Worm (Caenorhabditis elegans): ENCODE data around the gene spig-7.

The spig-7 gene

ce11 chrV:1465932-1466331, 28.6 kb upstream of the spig-7 start:
- TF ChIP-seq ceh-100 (GFP tag; IDR thresholded peaks at IDR 0.05) (no peak), lag-1 (GFP tag; IDR thresholded peaks at IDR 0.05) (no peak), ztf-6 (GFP tag; IDR thresholded peaks at IDR 0.05) (no peak), F37B4.10 (GFP tag; IDR thresholded peaks at IDR 0.05) (0 out of 2 replicates have a peak, but pooled peaks have one; percentile 18), bed-1 (GFP tag; IDR thresholded peaks at IDR 0.05) (no peak), mxl-1 (tag; optimal IDR thresholded peaks at IDR 0.05) (no peak), F10E7.11 (tag; optimal IDR thresholded peaks at IDR 0.05) (no peak), egrh-3 (GFP tag; IDR thresholded peaks at IDR 0.05) (peak; percentile 81), aptf-2 (GFP tag; conservative IDR thresholded peaks at IDR 0.05) (no peak), repo-1 (tag; optimal IDR thresholded peaks at IDR 0.05) (no peak), Y56A3A.18 (GFP tag; IDR thresholded peaks at IDR 0.05) (no peak), gei-17 (GFP tag; optimal IDR thresholded peaks at IDR 0.05) (no peak), let-526 (GFP tag; IDR thresholded peaks at IDR 0.05) (no peak), zfh-2 (GFP tag; conservative IDR thresholded peaks at IDR 0.05) (peak; percentile 81), cebp-1 (GFP tag; IDR thresholded peaks at IDR 0.05) (no peak), cebp-1 (tag; optimal IDR thresholded peaks at IDR 0.05) (no peak), lsl-1 (GFP tag; optimal IDR thresholded peaks at IDR 0.05) (no peak), unc-62 (GFP tag; optimal IDR thresholded peaks at IDR 0.05) (no peak), fkh-3 (tag; optimal IDR thresholded peaks at IDR 0.05) (peak; percentile 39)

ce11 chrV:1466949-1467348, 27.6 kb upstream of the spig-7 start:
- TF ChIP-seq hmg-1.2 (GFP tag; IDR thresholded peaks at IDR 0.05) (peak; percentile 34; the same call in 1 of the 2 replicates), nhr-80 (tag; optimal IDR thresholded peaks at IDR 0.05) (peak; percentile 43), hsf-1 (GFP tag; IDR thresholded peaks at IDR 0.05) (no peak), zfh-2 (GFP tag; conservative IDR thresholded peaks at IDR 0.05) (no peak), zim-3 (tag; optimal IDR thresholded peaks at IDR 0.05) (no peak), lir-1 (GFP tag; conservative IDR thresholded peaks at IDR 0.05) (no peak), ceh-58 (GFP tag; IDR thresholded peaks at IDR 0.05) (no peak), attf-5 (GFP tag; optimal IDR thresholded peaks at IDR 0.05) (peak; percentile 58), T07F8.4 (tag; optimal IDR thresholded peaks at IDR 0.05) (no peak), rec-8 (tag; optimal IDR thresholded peaks at IDR 0.05) (no peak), Y53F4B.3 (GFP tag; IDR thresholded peaks at IDR 0.05) (no peak), cebp-1 (GFP tag; IDR thresholded peaks at IDR 0.05) (no peak), cebp-1 (tag; optimal IDR thresholded peaks at IDR 0.05) (peak; percentile 65), die-1 (tag; optimal IDR thresholded peaks at IDR 0.05) (no peak)

- no peak for TF ChIP-seq mel-28 (tag; optimal IDR thresholded peaks at IDR 0.05; ENCODE audit: borderline replicate concordance)
- TF ChIP-seq dpff-1 (tag; optimal IDR thresholded peaks at IDR 0.05) = no peak
- TF ChIP-seq lsl-1 (GFP tag; optimal IDR thresholded peaks at IDR 0.05) = no peak
- TF ChIP-seq ztf-18 (tag; optimal IDR thresholded peaks at IDR 0.05) = no peak
- TF ChIP-seq nhr-179 (tag; optimal IDR thresholded peaks at IDR 0.05) = no peak
- TF ChIP-seq madf-10 (tag; optimal IDR thresholded peaks at IDR 0.05) = no peak
- TF ChIP-seq F57A8.1 (GFP tag; optimal IDR thresholded peaks at IDR 0.05) = no peak
- no peak for TF ChIP-seq F33H1.4 (GFP tag; IDR thresholded peaks at IDR 0.05)
- no peak for TF ChIP-seq ceh-58 (GFP tag; IDR thresholded peaks at IDR 0.05)
- TF ChIP-seq zim-3 (tag; optimal IDR thresholded peaks at IDR 0.05) = no peak
- TF ChIP-seq egl-44 (GFP tag; IDR thresholded peaks at IDR 0.05) = no peak
- no peak for TF ChIP-seq aptf-3 (GFP tag; IDR thresholded peaks at IDR 0.05)
- no peak for TF ChIP-seq aptf-2 (GFP tag; conservative IDR thresholded peaks at IDR 0.05)
- no peak for TF ChIP-seq ZK185.1 (tag; optimal IDR thresholded peaks at IDR 0.05; ENCODE audit: poor library complexity, severe bottlenecking)
- TF ChIP-seq F10E7.11 (tag; optimal IDR thresholded peaks at IDR 0.05) = no peak
- TF ChIP-seq ztf-25 (GFP tag; IDR thresholded peaks at IDR 0.05) = no peak
Measured at ce11 chrV:1467444-1467843, 27.1 kb upstream of the spig-7 start, which contains the start of gene gid-8. Gene gid-8, plus strand, starts transcription at chrV:1467744.

All from whole organism, young adult.